Worm (Caenorhabditis elegans): ENCODE measurements around the gene tag-124.

Gene tag-124

DNA sequence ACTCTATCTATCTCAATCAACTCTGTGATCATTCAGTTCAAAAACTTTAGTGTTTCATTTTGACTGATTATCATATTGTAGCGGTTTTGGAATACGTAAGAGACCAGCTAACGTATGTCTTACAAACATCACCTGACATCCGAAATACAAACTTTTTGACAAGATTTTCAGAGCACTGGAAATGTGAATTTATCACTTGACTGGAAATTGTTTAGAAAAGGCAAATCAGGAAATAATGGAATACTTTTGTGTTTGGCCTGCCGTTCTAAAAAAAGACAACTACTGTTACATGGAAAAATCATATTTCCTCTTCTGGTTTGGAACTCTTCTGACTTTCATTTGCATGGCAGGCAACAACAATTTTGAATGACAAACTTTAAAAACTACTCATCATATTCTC, 39.6 kb upstream of the tag-124 start, which contains the start of gene F35H8.12:
F35H8.12 (plus strand) TSS at position 301 of the 400 bp plus-strand sequence.
- TF ChIP-seq efl-1 (optimal IDR thresholded peaks at IDR 0.05): no peak
- TF ChIP-seq efl-1 (GFP tag; optimal IDR thresholded peaks at IDR 0.05 in 1 of 2): peak in 1 of 2 experiments; percentile 43
- TF ChIP-seq hpl-2 (GFP tag; optimal IDR thresholded peaks at IDR 0.05): no peak
- TF ChIP-seq dsc-1 (tag; optimal IDR thresholded peaks at IDR 0.05): no peak
- no peak for TF ChIP-seq tbx-2 (tag; optimal IDR thresholded peaks at IDR 0.05)

DNA sequence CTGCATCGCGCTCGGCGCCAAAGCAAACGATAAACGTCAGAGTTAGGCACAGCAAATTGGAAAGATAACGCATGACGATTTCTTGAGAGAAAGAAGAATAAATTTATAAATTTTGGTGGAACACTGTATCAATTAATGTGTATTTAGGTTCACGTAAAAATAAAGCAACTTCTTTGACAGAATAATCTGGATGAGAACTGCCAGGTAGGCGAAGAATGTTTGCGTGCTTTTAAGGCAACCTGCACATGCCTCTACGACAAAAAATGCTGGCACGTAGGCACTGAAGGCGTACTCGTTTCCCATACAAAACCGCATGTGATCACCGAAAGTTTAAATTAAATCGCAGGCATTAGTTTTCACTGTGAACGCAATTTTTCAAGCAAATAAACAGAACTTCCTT, 37.9 kb upstream of the tag-124 start, which contains the start of gene F35H8.1:
F35H8.1 (minus strand) TSS at position 101 of the 400 bp plus-strand sequence.
- TF ChIP-seq alr-1 (tag; optimal IDR thresholded peaks at IDR 0.05; ENCODE audit: borderline replicate concordance): no peak
- no peak for TF ChIP-seq xbp-1 (tag; optimal IDR thresholded peaks at IDR 0.05)
- TF ChIP-seq lsy-2 (tag; optimal IDR thresholded peaks at IDR 0.05): no peak
- no peak for TF ChIP-seq fos-1 (tag; optimal IDR thresholded peaks at IDR 0.05)
- TF ChIP-seq fkh-8 (tag; optimal IDR thresholded peaks at IDR 0.05): no peak
- TF ChIP-seq hpl-2 (GFP tag; optimal IDR thresholded peaks at IDR 0.05): no peak
- TF ChIP-seq grh-1 (GFP tag; IDR thresholded peaks at IDR 0.05): no peak
- TF ChIP-seq zag-1 (tag; optimal IDR thresholded peaks at IDR 0.05): no peak
- no peak for TF ChIP-seq Y116A8C.19 (tag; optimal IDR thresholded peaks at IDR 0.05; ENCODE audit: borderline replicate concordance)
- TF ChIP-seq nhr-19 (GFP tag; conservative IDR thresholded peaks at IDR 0.05): no peak
- no peak for TF ChIP-seq nhr-11 (tag; optimal IDR thresholded peaks at IDR 0.05)
- no peak for TF ChIP-seq lin-35 (GFP tag; optimal IDR thresholded peaks at IDR 0.05)
- TF ChIP-seq vab-15 (tag; optimal IDR thresholded peaks at IDR 0.05): no peak
- TF ChIP-seq sup-37 (GFP tag; optimal IDR thresholded peaks at IDR 0.05): no peak
- no peak for TF ChIP-seq nhr-47 (tag; optimal IDR thresholded peaks at IDR 0.05)
- TF ChIP-seq tbx-2 (tag; optimal IDR thresholded peaks at IDR 0.05): no peak

DNA sequence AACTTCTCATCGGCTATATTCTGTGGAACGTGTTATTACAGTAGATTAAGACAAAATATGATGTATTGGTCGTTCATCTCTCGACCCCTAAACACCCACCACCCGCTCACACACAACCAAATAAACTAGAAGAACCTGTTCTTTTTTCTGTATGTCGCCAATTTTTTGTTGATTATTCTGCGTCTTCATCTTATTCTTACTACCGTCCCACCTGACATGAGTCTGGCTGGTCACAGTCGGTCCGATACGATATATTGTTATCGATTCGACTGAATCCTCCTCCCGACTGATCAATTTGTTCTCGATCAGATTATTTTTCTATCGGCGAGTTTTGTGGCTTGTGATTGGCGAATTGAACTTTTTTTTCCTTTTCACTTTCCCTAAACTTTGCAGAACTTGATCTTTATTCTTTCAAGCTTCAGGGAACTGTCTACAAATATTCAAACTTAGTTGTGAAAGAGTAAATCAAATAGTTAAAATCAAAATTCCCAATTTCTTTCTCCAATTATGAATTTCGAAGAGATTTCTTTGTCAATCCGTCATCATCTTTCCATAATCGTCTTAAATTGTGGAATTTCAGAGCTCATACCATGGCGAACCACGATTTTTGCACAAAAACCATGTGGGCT, 36.1 kb upstream of the tag-124 start, which contains the start of gene F35H8.2:
F35H8.2 (plus strand) TSS at position 579 of the 629 bp plus-strand sequence.
- TF ChIP-seq blmp-1 (tag; optimal IDR thresholded peaks at IDR 0.05) (peak; percentile 79), nhr-12 (tag; optimal IDR thresholded peaks at IDR 0.05) (no peak), unc-130 (tag; optimal IDR thresholded peaks at IDR 0.05) (peak; percentile 49), nhr-85 (tag) (peak; percentile 77), ceh-8 (GFP tag; optimal IDR thresholded peaks at IDR 0.05) (no peak), nhr-20 (tag; optimal IDR thresholded peaks at IDR 0.05) (peak; percentile 9), efl-3 (GFP tag; optimal IDR thresholded peaks at IDR 0.05) (no peak), sup-37 (GFP tag; optimal IDR thresholded peaks at IDR 0.05) (no peak), aly-2 (tag; optimal IDR thresholded peaks at IDR 0.05) (no peak), grh-1 (GFP tag; IDR thresholded peaks at IDR 0.05) (peak; percentile 43; the same call in 1 of the 2 replicates), pqm-1 (tag; optimal IDR thresholded peaks at IDR 0.05) (no peak), zip-4 (GFP tag; optimal IDR thresholded peaks at IDR 0.05) (no peak), elt-3 (tag; optimal IDR thresholded peaks at IDR 0.05) (peak in 1 of 6 experiments; percentile 29), ceh-90 (tag; optimal IDR thresholded peaks at IDR 0.05) (no peak), lin-14 (GFP tag; optimal IDR thresholded peaks at IDR 0.05) (peak; percentile 45), lin-35 (GFP tag; optimal IDR thresholded peaks at IDR 0.05) (peak in 1 of 2 experiments; percentile 25)

DNA sequence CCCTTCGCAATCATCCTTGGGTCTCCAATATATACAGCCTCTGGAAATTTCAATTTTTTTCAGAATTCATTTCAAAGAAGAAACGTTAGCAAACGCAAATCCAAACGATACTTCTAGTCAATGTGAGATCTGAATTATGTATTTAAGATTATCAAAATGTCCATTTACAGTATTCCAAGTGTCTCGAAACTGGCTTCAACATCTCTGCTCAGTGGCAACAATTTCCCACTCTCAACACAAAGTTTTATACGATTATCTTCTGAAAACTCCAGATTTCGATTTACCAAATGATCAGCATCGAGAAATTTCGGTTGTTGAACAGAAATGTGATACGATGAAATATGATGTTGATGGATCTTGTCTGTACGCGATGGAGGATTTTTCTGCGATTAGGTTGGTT, 34.5 kb upstream of the tag-124 start:
- TF ChIP-seq nhr-84 (tag; optimal IDR thresholded peaks at IDR 0.05): no peak
- no peak for TF ChIP-seq sox-4 (tag; optimal IDR thresholded peaks at IDR 0.05)
- no peak for TF ChIP-seq blmp-1 (tag; optimal IDR thresholded peaks at IDR 0.05)
- TF ChIP-seq alr-1 (tag; optimal IDR thresholded peaks at IDR 0.05; ENCODE audit: borderline replicate concordance): no peak
- no peak for TF ChIP-seq nhr-76 (tag; optimal IDR thresholded peaks at IDR 0.05)
- no peak for TF ChIP-seq nhr-20 (tag; optimal IDR thresholded peaks at IDR 0.05)
